Fruit fly (Drosophila melanogaster): Measurements from ENCODE around the gene Ptip.

The Ptip gene

DNA sequence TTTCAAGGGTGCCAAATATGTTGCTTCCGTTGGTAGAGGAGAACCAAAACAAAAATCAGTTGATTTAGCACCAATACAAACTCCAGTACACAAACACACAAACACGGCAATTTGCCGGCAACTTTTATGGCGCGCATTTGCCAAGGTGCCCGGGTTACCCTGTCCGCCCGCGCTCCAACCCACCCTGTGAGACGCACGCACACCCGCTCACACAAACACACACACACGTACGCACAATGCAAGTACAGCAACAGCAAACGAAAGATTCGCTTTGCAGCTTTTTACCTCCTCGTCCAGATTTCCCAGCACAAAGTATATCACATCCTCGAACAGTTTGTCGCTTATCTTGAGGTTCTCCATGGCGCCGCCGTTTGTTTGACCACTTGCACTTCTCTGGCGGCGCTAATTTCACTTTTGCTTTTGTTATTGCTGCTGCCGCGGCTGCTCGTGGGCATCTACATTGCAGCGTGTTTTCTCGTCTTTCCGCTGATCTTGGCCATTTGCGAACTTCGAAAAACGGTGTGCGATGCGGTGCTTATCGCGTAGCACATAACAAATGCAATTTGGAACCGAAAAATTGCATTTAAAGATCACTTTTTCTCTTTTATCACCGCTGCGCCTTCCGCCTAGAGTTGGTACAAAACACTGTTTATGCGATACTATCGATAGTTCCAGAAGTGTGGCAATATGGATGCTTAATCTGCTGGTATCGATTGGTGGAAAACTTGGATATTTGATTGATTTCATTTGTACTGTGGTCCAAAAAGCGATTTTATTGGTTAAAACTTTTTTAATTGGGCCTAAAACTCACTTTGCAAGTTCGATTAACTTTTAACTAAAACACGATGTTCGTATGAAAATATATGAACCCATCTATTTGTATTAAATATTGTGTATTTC lies at the start of gene Ptip (continued):
- TF ChIP-seq Oaz (GFP tag; IDR thresholded peaks at IDR 0.05) (no peak), lilli (GFP tag; optimal IDR thresholded peaks at IDR 0.05) (peak; percentile 1), en (GFP tag; optimal IDR thresholded peaks at IDR 0.05) (no peak), fd3F (GFP tag; optimal IDR thresholded peaks at IDR 0.05) (no peak), fd96Cb (tag; optimal IDR thresholded peaks at IDR 0.05) (no peak), Hmx (GFP tag; optimal IDR thresholded peaks at IDR 0.05) (no peak), Ada2b (GFP tag; IDR thresholded peaks at IDR 0.05) (0 out of 2 replicates have a peak, but pooled peaks have one; percentile 19), klu (GFP tag; IDR thresholded peaks at IDR 0.05) (no peak), mld (GFP tag; IDR thresholded peaks at IDR 0.05; ENCODE audit: partially characterized antibody) (peak; percentile 91), CG13775 (GFP tag; optimal IDR thresholded peaks at IDR 0.05) (no peak), hth (optimal IDR thresholded peaks at IDR 0.05) (no peak), CG7271 (tag; optimal IDR thresholded peaks at IDR 0.05) (no peak), Bteb2 (GFP tag; optimal IDR thresholded peaks at IDR 0.05) (no peak), CG4424 (GFP tag; optimal IDR thresholded peaks at IDR 0.05) (no peak), CG14014 (GFP tag; IDR thresholded peaks at IDR 0.05) (no peak), CG4854 (GFP tag; optimal IDR thresholded peaks at IDR 0.05) (no peak), CG6175 (GFP tag; IDR thresholded peaks at IDR 0.05) (no peak), CG13123 (GFP tag; optimal IDR thresholded peaks at IDR 0.05) (no peak), CG5180 (GFP tag; optimal IDR thresholded peaks at IDR 0.05) (no peak), dimm (GFP tag; IDR thresholded peaks at IDR 0.05) (no peak), CG7372 (GFP tag; IDR thresholded peaks at IDR 0.05) (no peak), Asciz (GFP tag; optimal IDR thresholded peaks at IDR 0.05) (no peak), CG6683 (GFP tag; optimal IDR thresholded peaks at IDR 0.05) (no peak), knrl (GFP tag; IDR thresholded peaks at IDR 0.05; ENCODE audit: partially characterized antibody) (peak; percentile 97), br (optimal IDR thresholded peaks at IDR 0.05) (no peak), sd (tag; optimal IDR thresholded peaks at IDR 0.05) (no peak), hb (GFP tag; IDR thresholded peaks at IDR 0.05; ENCODE audit: partially characterized antibody) (peak; percentile 94), sug (tag; optimal IDR thresholded peaks at IDR 0.05) (peak; percentile 21), ro (GFP tag; IDR thresholded peaks at IDR 0.05) (no peak), CG9215 (GFP tag; IDR thresholded peaks at IDR 0.05) (no peak), sc (optimal IDR thresholded peaks at IDR 0.05) (no peak), sc (GFP tag; optimal IDR thresholded peaks at IDR 0.05) (no peak), CG15696 (tag; optimal IDR thresholded peaks at IDR 0.05) (no peak), tap (tag; optimal IDR thresholded peaks at IDR 0.05) (no peak), CG10431 (GFP tag; optimal IDR thresholded peaks at IDR 0.05) (peak; percentile 71), Gug (GFP tag; IDR thresholded peaks at IDR 0.05) (no peak; the same call in 3 of the 4 replicates), hbn (GFP tag; IDR thresholded peaks at IDR 0.05; ENCODE audit: partially characterized antibody) (peak; percentile 93), Atf-2 (GFP tag; optimal IDR thresholded peaks at IDR 0.05) (no peak), Max (GFP tag; optimal IDR thresholded peaks at IDR 0.05) (peak; percentile 41), D19B (GFP tag; optimal IDR thresholded peaks at IDR 0.05) (no peak), nmo (GFP tag; optimal IDR thresholded peaks at IDR 0.05) (peak; percentile 64), dysf (GFP tag; IDR thresholded peaks at IDR 0.05) (peak; percentile 32; the same call in 1 of the 3 replicates), z (GFP tag; IDR thresholded peaks at IDR 0.05) (no peak), CG6765 (GFP tag; optimal IDR thresholded peaks at IDR 0.05) (peak; percentile 22), HLH4C (GFP tag; IDR thresholded peaks at IDR 0.05; ENCODE audit: partially characterized antibody) (peak; percentile 95), CG11456 (GFP tag; IDR thresholded peaks at IDR 0.05) (0 out of 3 replicates have a peak, but pooled peaks have one; percentile 7), ERR (GFP tag; optimal IDR thresholded peaks at IDR 0.05) (no peak), Side (GFP tag; optimal IDR thresholded peaks at IDR 0.05) (peak; percentile 35), NC2β (GFP tag; optimal IDR thresholded peaks at IDR 0.05) (no peak), zen (tag; optimal IDR thresholded peaks at IDR 0.05) (peak; percentile 91)
